Worm (Caenorhabditis elegans): ENCODE data around the gene K07F5.8.

K07F5.8 gene

DNA sequence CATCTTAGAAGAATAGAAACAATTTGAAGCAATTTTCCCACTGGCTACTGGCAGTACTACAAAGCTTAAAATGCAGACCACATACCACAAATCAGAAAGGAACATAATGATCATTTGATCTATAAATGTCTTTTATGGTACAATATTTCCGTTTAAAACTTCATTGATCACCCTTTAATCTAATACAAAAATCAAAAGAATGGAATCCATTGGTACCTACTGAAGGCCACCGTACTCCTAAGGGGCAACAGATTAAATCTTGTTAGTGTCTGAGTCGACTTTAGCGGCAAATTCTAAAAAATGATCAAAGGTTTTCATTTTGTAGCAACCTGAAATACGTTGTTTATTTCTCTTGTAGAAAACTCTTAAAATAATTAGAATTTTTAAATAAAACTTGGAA lies 22.7 kb upstream of the K07F5.8 start:
- TF ChIP-seq nhr-25 (tag; optimal IDR thresholded peaks at IDR 0.05), result peak; percentile 3
- no peak for TF ChIP-seq sea-2 (GFP tag; optimal IDR thresholded peaks at IDR 0.05)
- peak; percentile 70 for TF ChIP-seq elt-1 (tag; optimal IDR thresholded peaks at IDR 0.05)

DNA sequence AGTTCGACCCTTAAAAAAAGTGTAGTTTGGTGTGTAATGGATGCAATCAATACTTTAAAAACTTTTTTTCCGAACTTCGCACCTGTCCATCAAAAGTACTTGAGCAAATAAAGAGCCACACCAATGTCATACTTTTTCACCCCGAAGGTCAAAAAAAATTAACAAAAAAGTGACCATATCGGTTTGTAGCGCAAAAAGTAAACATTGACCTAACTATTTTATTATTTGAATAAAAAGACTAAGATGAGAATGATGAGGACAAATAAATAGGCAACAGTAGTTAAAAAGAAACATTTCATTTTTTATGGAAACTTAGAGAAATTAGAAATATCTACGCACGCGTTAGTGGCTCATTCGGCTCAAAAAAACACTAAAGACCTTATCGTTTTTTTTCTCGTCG lies 19.8 kb upstream of the K07F5.8 start:
- peak; percentile 91 for TF ChIP-seq pha-4 (tag; optimal IDR thresholded peaks at IDR 0.05)
- no peak for TF ChIP-seq ZK546.5 (tag; optimal IDR thresholded peaks at IDR 0.05)
- no peak for TF ChIP-seq egl-5 (tag; optimal IDR thresholded peaks at IDR 0.05)
- no peak for TF ChIP-seq nhr-28 (tag; optimal IDR thresholded peaks at IDR 0.05)
- TF ChIP-seq ceh-16 (tag; optimal IDR thresholded peaks at IDR 0.05), result no peak
- no peak for TF ChIP-seq lsy-12 (tag; optimal IDR thresholded peaks at IDR 0.05)

DNA sequence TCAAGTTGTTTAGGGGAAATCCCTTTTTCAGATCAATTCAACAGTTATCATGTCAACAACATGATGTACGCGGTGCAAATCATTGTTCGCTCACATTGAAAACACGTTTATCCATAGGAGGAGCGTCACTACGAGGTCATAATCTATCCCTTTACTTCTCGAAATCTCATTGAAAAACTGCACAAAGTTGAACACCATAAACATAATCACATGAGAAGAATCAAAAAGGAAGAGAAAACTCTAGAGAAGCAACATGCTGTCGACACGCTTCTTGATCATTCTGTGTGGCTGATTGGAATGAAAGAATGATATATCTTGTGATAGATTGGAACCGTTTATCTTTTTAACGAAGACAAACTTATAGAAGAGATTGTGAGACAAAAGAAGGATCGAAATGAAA lies 18.4 kb upstream of the K07F5.8 start:
- TF ChIP-seq aly-2 (tag; optimal IDR thresholded peaks at IDR 0.05) (no peak), sea-2 (GFP tag; optimal IDR thresholded peaks at IDR 0.05) (no peak), nhr-67 (tag; optimal IDR thresholded peaks at IDR 0.05) (no peak), nhr-25 (tag; optimal IDR thresholded peaks at IDR 0.05) (peak; percentile 93), skn-1 (tag; optimal IDR thresholded peaks at IDR 0.05) (no peak), tbx-2 (tag; optimal IDR thresholded peaks at IDR 0.05) (peak; percentile 57), elt-3 (tag; optimal IDR thresholded peaks at IDR 0.05) (peak in 2 of 3 experiments; percentile 40 to 50), mdl-1 (tag; optimal IDR thresholded peaks at IDR 0.05) (peak; percentile 35), R02D3.7 (tag; optimal IDR thresholded peaks at IDR 0.05) (no peak), nhr-23 (tag; optimal IDR thresholded peaks at IDR 0.05) (peak; percentile 99), nhr-11 (tag; optimal IDR thresholded peaks at IDR 0.05) (no peak), lin-39 (tag; optimal IDR thresholded peaks at IDR 0.05) (no peak), nfya-1 (tag; optimal IDR thresholded peaks at IDR 0.05; ENCODE audit: insufficient read depth) (peak; percentile 29), ztf-4 (tag; optimal IDR thresholded peaks at IDR 0.05) (peak; percentile 77), zag-1 (tag; optimal IDR thresholded peaks at IDR 0.05) (no peak), eor-1 (tag; optimal IDR thresholded peaks at IDR 0.05) (no peak), unc-62 (GFP tag; optimal IDR thresholded peaks at IDR 0.05) (peak; percentile 3), nhr-43 (tag; optimal IDR thresholded peaks at IDR 0.05; ENCODE audit: poor library complexity, severe bottlenecking) (peak; percentile 99), pha-4 (tag; optimal IDR thresholded peaks at IDR 0.05) (no peak), elt-1 (tag; optimal IDR thresholded peaks at IDR 0.05) (no peak), lsy-12 (tag; optimal IDR thresholded peaks at IDR 0.05) (peak; percentile 30), ztf-11 (tag; optimal IDR thresholded peaks at IDR 0.05) (no peak), fkh-2 (tag; optimal IDR thresholded peaks at IDR 0.05) (no peak), daf-12 (tag; optimal IDR thresholded peaks at IDR 0.05) (no peak), ceh-28 (tag; optimal IDR thresholded peaks at IDR 0.05) (peak; percentile 48), ZK546.5 (tag; optimal IDR thresholded peaks at IDR 0.05) (no peak)

DNA sequence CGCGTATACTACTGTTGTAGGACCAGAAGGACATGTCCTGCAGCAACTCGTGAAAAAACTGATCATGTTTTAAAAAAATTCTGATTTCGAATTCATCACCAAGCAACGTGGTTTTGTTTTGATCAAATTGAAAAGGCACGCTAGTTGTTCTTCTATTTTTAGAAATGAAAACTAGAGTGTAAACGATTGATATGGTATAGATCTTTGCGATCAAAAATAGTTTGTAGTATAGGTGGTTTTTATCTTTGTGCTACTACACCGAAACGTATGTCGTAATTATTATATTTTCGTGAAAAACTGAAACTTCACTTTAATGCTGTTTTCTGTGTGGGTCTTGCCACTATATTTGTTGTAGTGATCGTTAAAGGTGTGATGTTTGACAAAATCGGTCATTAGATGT lies 17.3 kb upstream of the K07F5.8 start:
- TF ChIP-seq aly-2 (tag; optimal IDR thresholded peaks at IDR 0.05), result no peak
- TF ChIP-seq ceh-82 (tag; optimal IDR thresholded peaks at IDR 0.05), result no peak
- no peak for TF ChIP-seq fkh-10 (GFP tag; optimal IDR thresholded peaks at IDR 0.05)
- no peak for TF ChIP-seq ZK546.5 (tag; optimal IDR thresholded peaks at IDR 0.05)
- no peak for TF ChIP-seq lsy-12 (tag; optimal IDR thresholded peaks at IDR 0.05)
- TF ChIP-seq elt-1 (tag; optimal IDR thresholded peaks at IDR 0.05), result no peak
- no peak for TF ChIP-seq nhr-12 (tag; optimal IDR thresholded peaks at IDR 0.05)
- no peak for TF ChIP-seq egl-5 (tag; optimal IDR thresholded peaks at IDR 0.05)
- TF ChIP-seq nhr-25 (tag; optimal IDR thresholded peaks at IDR 0.05), result no peak

DNA sequence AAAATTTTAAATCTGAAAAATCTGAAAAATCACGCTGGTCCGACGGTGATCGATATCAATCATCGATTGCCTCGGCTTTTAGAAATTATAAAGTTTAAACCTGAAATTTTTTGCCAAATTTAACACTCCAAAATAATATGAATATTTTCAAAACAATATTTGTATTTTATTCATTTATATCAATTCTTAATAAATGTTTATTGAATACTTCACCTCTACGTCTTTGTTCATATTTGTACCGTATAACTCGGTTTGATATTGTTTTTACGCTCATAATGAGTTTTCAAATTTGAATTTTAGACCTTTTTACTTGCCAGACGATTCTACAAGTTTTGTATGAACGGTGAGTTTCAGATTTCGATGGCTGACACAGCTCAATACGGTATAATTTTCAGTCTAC lies 15.3 kb upstream of the K07F5.8 start, which contains the start of the genes K07F5.15 and K07F5.22:
TSS of gene K07F5.15 (plus strand) at position 301 of the 400 bp plus-strand sequence.
TSS of gene K07F5.22 (plus strand) at position 301 of the 400 bp plus-strand sequence.
- no peak for TF ChIP-seq fkh-10 (GFP tag; optimal IDR thresholded peaks at IDR 0.05)
- TF ChIP-seq ceh-28 (tag; optimal IDR thresholded peaks at IDR 0.05), result no peak
- TF ChIP-seq ztf-4 (tag; optimal IDR thresholded peaks at IDR 0.05), result no peak
- no peak for TF ChIP-seq ceh-82 (tag; optimal IDR thresholded peaks at IDR 0.05)
- no peak for TF ChIP-seq unc-39 (tag; optimal IDR thresholded peaks at IDR 0.05)
- TF ChIP-seq nhr-67 (tag; optimal IDR thresholded peaks at IDR 0.05), result no peak
- no peak for TF ChIP-seq nhr-23 (tag; optimal IDR thresholded peaks at IDR 0.05)
- no peak for TF ChIP-seq ztf-11 (tag; optimal IDR thresholded peaks at IDR 0.05)
- TF ChIP-seq unc-62 (GFP tag; optimal IDR thresholded peaks at IDR 0.05), result no peak
- TF ChIP-seq elt-1 (tag; optimal IDR thresholded peaks at IDR 0.05), result no peak
- TF ChIP-seq nhr-237 (tag; optimal IDR thresholded peaks at IDR 0.05), result no peak
- no peak for TF ChIP-seq daf-12 (tag; optimal IDR thresholded peaks at IDR 0.05)
- no peak for TF ChIP-seq snpc-4 (tag; optimal IDR thresholded peaks at IDR 0.05)
